Worm (Caenorhabditis elegans) whole organism, L3 larva: ENCODE measurements around the gene Y49E10.30.

ENCODE experiments used
- egl-27 ChIP-seq: sonication (generic microtip); optimal IDR thresholded peaks from 4 replicates; lab custom pipeline; 2017; ENCODE audit warnings: missing biosample characterization, missing genetic modification reagents, missing genetic modification characterization
- hmg-11 ChIP-seq: sonication (generic microtip); optimal IDR thresholded peaks from 2 replicates; lab custom pipeline; 2016; ENCODE audit warnings: missing genetic modification characterization, missing compliant biosample characterization
- jun-1 ChIP-seq: fragments of 150-350 bp; optimal IDR thresholded peaks from 2 replicates; lab custom pipeline; 2014; ENCODE audit warnings: missing biosample characterization, missing genetic modification reagents, missing genetic modification characterization
- nhr-11 ChIP-seq: fragments of 150-350 bp; optimal IDR thresholded peaks from 2 replicates; lab custom pipeline; 2014; ENCODE audit warnings: missing biosample characterization, missing genetic modification characterization
- nhr-77 ChIP-seq: fragments of 150-350 bp; optimal IDR thresholded peaks from 2 replicates; lab custom pipeline; 2014; ENCODE audit warnings: missing biosample characterization, missing genetic modification characterization
- pqm-1 ChIP-seq: fragments of 150-350 bp; optimal IDR thresholded peaks from 2 replicates; lab custom pipeline; 2017; ENCODE audit warnings: missing biosample characterization, missing genetic modification characterization, inconsistent platforms
- skn-1 ChIP-seq: fragments of 150-350 bp; optimal IDR thresholded peaks from 2 replicates; lab custom pipeline; 2014; ENCODE audit warnings: missing biosample characterization, missing genetic modification characterization
- snpc-4 ChIP-seq: fragments of 150-350 bp; optimal IDR thresholded peaks from 2 replicates; lab custom pipeline; 2014; ENCODE audit warnings: missing biosample characterization, missing genetic modification characterization
- unc-62 ChIP-seq: fragments of 150-350 bp; sonication (generic microtip); optimal IDR thresholded peaks from 4 replicates; lab custom pipeline; 2014; ENCODE audit warnings: missing biosample characterization, missing genetic modification reagents, missing genetic modification characterization
- ztf-11 ChIP-seq: fragments of 150-350 bp; optimal IDR thresholded peaks from 2 replicates; lab custom pipeline; 2014; ENCODE audit warnings: missing biosample characterization, missing genetic modification characterization

ce11 chrIII:12349027-12349426, 37.7 kb upstream of the Y49E10.30 start:
- no peak for TF ChIP-seq jun-1 (tag; lab: Kevin White, UChicago)
- TF ChIP-seq hmg-11 (tag; lab: Kevin White, UChicago) = no peak
- TF ChIP-seq nhr-77 = no peak
- TF ChIP-seq pqm-1 (tag; lab: Kevin White, UChicago) = no peak
- TF ChIP-seq egl-27 (tag; lab: Kevin White, UChicago) = no peak
- no peak for TF ChIP-seq unc-62 (GFP tag; lab: Kevin White, UChicago)
- no peak for TF ChIP-seq ztf-11 (tag; lab: Kevin White, UChicago)
- no peak for TF ChIP-seq nhr-11 (tag; lab: Kevin White, UChicago)
- TF ChIP-seq snpc-4 (tag; lab: Kevin White, UChicago) = no peak
- TF ChIP-seq skn-1 = no peak
